Worm (Caenorhabditis elegans): ENCODE data around the gene twk-25.

DNA sequence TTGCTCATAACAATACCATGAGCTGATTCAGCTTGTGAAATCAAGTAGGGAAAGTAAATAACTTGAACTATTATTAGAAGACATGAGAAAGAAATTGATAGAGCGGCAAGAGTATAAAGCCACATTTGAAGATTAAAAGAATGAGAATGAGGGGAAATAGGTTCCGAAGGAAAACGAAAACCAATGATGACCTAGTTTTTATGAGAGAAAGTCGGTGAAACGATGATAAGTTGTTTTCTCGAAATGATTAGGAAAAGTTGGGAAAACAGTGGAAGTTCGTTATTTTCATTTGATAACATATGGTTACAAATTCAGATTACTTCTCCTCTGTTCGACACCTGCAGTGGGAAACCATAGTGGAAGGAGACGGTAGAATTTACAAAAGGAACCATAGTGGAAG lies 47.3 kb downstream of the twk-25 start, which contains the start of gene col-128:
- TF ChIP-seq lin-39 (tag; optimal IDR thresholded peaks at IDR 0.05) (no peak), ztf-4 (tag; optimal IDR thresholded peaks at IDR 0.05) (no peak), mep-1 (tag; optimal IDR thresholded peaks at IDR 0.05) (no peak), ces-1 (GFP tag; optimal IDR thresholded peaks at IDR 0.05) (no peak), tlp-1 (tag; optimal IDR thresholded peaks at IDR 0.05) (no peak), C34B4.2 (tag; optimal IDR thresholded peaks at IDR 0.05) (no peak), blmp-1 (tag; optimal IDR thresholded peaks at IDR 0.05) (peak; percentile 95), elt-2 (tag; optimal IDR thresholded peaks at IDR 0.05) (no peak), sptf-1 (tag; optimal IDR thresholded peaks at IDR 0.05) (no peak)

Data from whole organism, L1 larva.